Worm (Caenorhabditis elegans) whole organism, L2 larva: ENCODE data around the gene F17C8.6.

Experiments used
- blmp-1 ChIP-seq: sonication (generic microtip); optimal IDR thresholded peaks from 2 replicates; lab custom pipeline; 2017; ENCODE audit warnings: missing genetic modification characterization, mild to moderate bottlenecking, missing compliant biosample characterization, antibody characterized with exemption, moderate library complexity; ENCODE audit not compliant: insufficient read depth
- elt-3 ChIP-seq: sonication (generic microtip); optimal IDR thresholded peaks from 2 replicates; lab custom pipeline; 2017; ENCODE audit warnings: missing biosample characterization, missing genetic modification characterization
- fos-1 ChIP-seq: fragments of 150-350 bp; optimal IDR thresholded peaks from 2 replicates; lab custom pipeline; 2014; ENCODE audit warnings: missing biosample characterization, missing genetic modification characterization
- nhr-129 ChIP-seq: fragments of 150-350 bp; optimal IDR thresholded peaks from 2 replicates; lab custom pipeline; 2014; ENCODE audit warnings: missing biosample characterization, missing genetic modification characterization
- nhr-77 ChIP-seq: fragments of 150-350 bp; optimal IDR thresholded peaks from 2 replicates; lab custom pipeline; 2014; ENCODE audit warnings: missing biosample characterization, missing genetic modification characterization
- unc-62 ChIP-seq: fragments of 150-350 bp; optimal IDR thresholded peaks from 2 replicates; lab custom pipeline; 2014; ENCODE audit warnings: missing biosample characterization, missing genetic modification reagents, missing genetic modification characterization
- zag-1 ChIP-seq: fragments of 150-350 bp; optimal IDR thresholded peaks from 2 replicates; lab custom pipeline; 2014; ENCODE audit warnings: missing biosample characterization, missing genetic modification characterization

ce11 chrIII:4703932-4704454 is 41.8 kb downstream of the F17C8.6 start, which contains the start of the genes clp-2 and mrpl-16:
- TF ChIP-seq blmp-1 (tag; lab: Kevin White, UChicago) (no peak), nhr-77 (no peak), fos-1 (tag; lab: Kevin White, UChicago) (no peak), elt-3 (tag; lab: Kevin White, UChicago) (no peak), nhr-129 (tag; lab: Kevin White, UChicago) (no peak), unc-62 (no peak), zag-1 (no peak)
